Fruit fly (Drosophila melanogaster) whole organism, wandering third instar larva: ENCODE measurements around the gene CG11878.

Experiments used
- Abd-B ChIP-seq: fragments of >200 bp; optimal IDR thresholded peaks from 2 replicates; lab custom pipeline; 2017; ENCODE audit warnings: missing biosample characterization, missing genetic modification characterization
- CG32264 ChIP-seq: fragments of 200-800 bp; sonication (Bioruptor generic); optimal IDR thresholded peaks from 2 replicates; lab custom pipeline; 2016; ENCODE audit warnings: missing biosample characterization, missing genetic modification characterization
- CG9705 ChIP-seq: fragments of 200-800 bp; sonication (Bioruptor generic); optimal IDR thresholded peaks from 2 replicates; lab custom pipeline; 2018; ENCODE audit warnings: missing biosample characterization, mild to moderate bottlenecking, missing genetic modification characterization
- CrebA ChIP-seq: fragments of 200-800 bp; sonication (Bioruptor generic); optimal IDR thresholded peaks from 2 replicates; lab custom pipeline; 2016; ENCODE audit warnings: missing biosample characterization, mild to moderate bottlenecking, missing genetic modification characterization, borderline replicate concordance
- Dfd ChIP-seq: fragments of >200 bp; optimal IDR thresholded peaks from 2 replicates; lab custom pipeline; 2017; ENCODE audit warnings: missing biosample characterization, missing genetic modification characterization
- GATAd ChIP-seq: sonication (Bioruptor generic); optimal IDR thresholded peaks from 2 replicates; lab custom pipeline; 2016; ENCODE audit warnings: missing biosample characterization, missing genetic modification characterization
- HLH106 ChIP-seq: fragments of 200-800 bp; optimal IDR thresholded peaks from 3 replicates; lab custom pipeline; 2019; ENCODE audit warnings: missing biosample characterization, mild to moderate bottlenecking, missing genetic modification characterization, moderate library complexity
- Hnf4 ChIP-seq: fragments of 200-800 bp; sonication (Bioruptor generic); optimal IDR thresholded peaks from 2 replicates; lab custom pipeline; 2016; ENCODE audit warnings: missing biosample characterization, mild to moderate bottlenecking, missing genetic modification characterization
- Hr83 ChIP-seq: fragments of 200-300 bp; sonication (Bioruptor generic); optimal IDR thresholded peaks from 2 replicates; lab custom pipeline; 2016; ENCODE audit warnings: missing biosample characterization, mild to moderate bottlenecking, missing genetic modification characterization, moderate library complexity; ENCODE audit not compliant: poor library complexity, severe bottlenecking
- Jra ChIP-seq: sonication (Bioruptor generic); optimal IDR thresholded peaks from 2 replicates; lab custom pipeline; 2016; ENCODE audit warnings: missing biosample characterization, missing genetic modification characterization
- Mio ChIP-seq: sonication (Bioruptor generic); optimal IDR thresholded peaks from 2 replicates; lab custom pipeline; 2016; ENCODE audit warnings: missing biosample characterization, missing genetic modification characterization
- Myc ChIP-seq: fragments of >200 bp; optimal IDR thresholded peaks from 2 replicates; lab custom pipeline; 2017
- N ChIP-seq: fragments of >200 bp; optimal IDR thresholded peaks from 2 replicates; lab custom pipeline; 2018; ENCODE audit warnings: missing biosample characterization, missing external identifiers, missing genetic modification characterization
- OdsH ChIP-seq: fragments of 200-800 bp; sonication (Bioruptor generic); optimal IDR thresholded peaks from 2 replicates; lab custom pipeline; 2016; ENCODE audit warnings: missing biosample characterization, mild to moderate bottlenecking, missing genetic modification characterization
- Rel ChIP-seq, 2 experiments: fragments of 200-800 bp; sonication (Bioruptor generic) in 1 of 2; optimal IDR thresholded peaks; 2 replicates in 1 of 2; 3 replicates in 1 of 2; lab custom pipeline; 2016 to 2019; ENCODE audit warnings: mild to moderate bottlenecking in 2 of 2, missing biosample characterization in 2 of 2, missing genetic modification characterization in 2 of 2, moderate library complexity in 1 of 2
- Sp1 ChIP-seq: fragments of 200-800 bp; sonication (Bioruptor generic); optimal IDR thresholded peaks from 3 replicates; lab custom pipeline; 2019; ENCODE audit warnings: missing biosample characterization, mild to moderate bottlenecking, missing genetic modification characterization, moderate library complexity
- Vsx2 ChIP-seq: fragments of 200-300, 225-300 bp; sonication (Bioruptor generic); optimal IDR thresholded peaks from 2 replicates; lab custom pipeline; 2018; ENCODE audit warnings: missing biosample characterization, missing genetic modification characterization; ENCODE audit not compliant: partially characterized antibody
- br ChIP-seq: fragments of 200-800 bp; sonication (Bioruptor generic); optimal IDR thresholded peaks from 2 replicates; lab custom pipeline; 2016; ENCODE audit warnings: missing biosample characterization, missing genetic modification characterization
- brk ChIP-seq: fragments of 200-800 bp; sonication (Bioruptor generic); optimal IDR thresholded peaks from 2 replicates; lab custom pipeline; 2016; ENCODE audit warnings: missing biosample characterization, mild to moderate bottlenecking, missing genetic modification characterization
- dl ChIP-seq, 2 experiments: fragments of 175-275, 200-275 bp in 1 of 2; fragments of 200-275 bp in 1 of 2; sonication (Bioruptor generic); optimal IDR thresholded peaks; lab custom pipeline; 2018; ENCODE audit warnings: mild to moderate bottlenecking in 2 of 2, missing biosample characterization in 2 of 2, missing genetic modification characterization in 2 of 2, moderate library complexity in 2 of 2; ENCODE audit not compliant: partially characterized antibody in 2 of 2, insufficient read depth in 1 of 2
- dmrt93B ChIP-seq: fragments of 200-800 bp; sonication (Bioruptor generic); optimal IDR thresholded peaks from 2 replicates; lab custom pipeline; 2018; ENCODE audit warnings: missing biosample characterization, mild to moderate bottlenecking, missing genetic modification characterization
- dsf ChIP-seq: sonication (Bioruptor generic); optimal IDR thresholded peaks from 2 replicates; lab custom pipeline; 2016; ENCODE audit warnings: missing biosample characterization, missing genetic modification characterization, borderline replicate concordance
- ey ChIP-seq: fragments of 200-800 bp; sonication (Bioruptor generic); optimal IDR thresholded peaks from 2 replicates; lab custom pipeline; 2016; ENCODE audit warnings: missing biosample characterization, missing genetic modification characterization
- foxo ChIP-seq, 2 experiments: fragments of 200-800 bp; sonication (Bioruptor generic); optimal IDR thresholded peaks; 2 replicates in 1 of 2; 3 replicates in 1 of 2; lab custom pipeline; 2016 to 2017; ENCODE audit warnings: missing biosample characterization in 2 of 2, missing genetic modification characterization in 2 of 2
- fru ChIP-seq: fragments of 200-800 bp; sonication (Bioruptor generic); optimal IDR thresholded peaks from 3 replicates; lab custom pipeline; 2016; ENCODE audit warnings: missing biosample characterization, mild to moderate bottlenecking, missing genetic modification characterization
- h ChIP-seq: fragments of 200-800 bp; sonication (Bioruptor generic); optimal IDR thresholded peaks from 3 replicates; lab custom pipeline; 2016; ENCODE audit warnings: missing biosample characterization, mild to moderate bottlenecking, missing genetic modification characterization
- jim ChIP-seq: fragments of 175-275, 200-325 bp; sonication (Bioruptor generic); optimal IDR thresholded peaks from 2 replicates; lab custom pipeline; 2016; ENCODE audit warnings: missing biosample characterization, mild to moderate bottlenecking, missing genetic modification characterization
- lola ChIP-seq: fragments of >200 bp; optimal IDR thresholded peaks from 2 replicates; lab custom pipeline; 2017; ENCODE audit warnings: missing biosample characterization, missing genetic modification characterization
- pan ChIP-seq: fragments of >200 bp; optimal IDR thresholded peaks from 2 replicates; lab custom pipeline; 2017
- psq ChIP-seq: fragments of 200-800 bp; sonication (Bioruptor generic); optimal IDR thresholded peaks from 3 replicates; lab custom pipeline; 2017; ENCODE audit warnings: missing biosample characterization, mild to moderate bottlenecking, missing genetic modification characterization, moderate library complexity
- rgr ChIP-seq: fragments of 200-800 bp; sonication (Bioruptor generic); optimal IDR thresholded peaks from 3 replicates; lab custom pipeline; 2016; ENCODE audit warnings: missing biosample characterization, mild to moderate bottlenecking, missing genetic modification characterization
- sage ChIP-seq: fragments of 200-800 bp; sonication (Bioruptor generic); optimal IDR thresholded peaks from 2 replicates; lab custom pipeline; 2016; ENCODE audit warnings: missing biosample characterization, mild to moderate bottlenecking, missing genetic modification characterization
- tai ChIP-seq: sonication (Bioruptor generic); optimal IDR thresholded peaks from 2 replicates; lab custom pipeline; 2016; ENCODE audit warnings: missing biosample characterization, missing genetic modification characterization
- usp ChIP-seq: fragments of >200 bp; optimal IDR thresholded peaks from 2 replicates; lab custom pipeline; 2017; ENCODE audit warnings: missing biosample characterization, missing genetic modification characterization

CG11878 gene

dm6 chr3R:25279796-25280350, 6.2 kb downstream of the CG11878 start, which contains the start of gene CG10514 (continued):
- TF ChIP-seq CG9705 (GFP tag; lab: Kevin White, UChicago) (no peak), Hnf4 (GFP tag; lab: Kevin White, UChicago) (no peak), OdsH (peak; percentile 43), brk (no peak)
- TF ChIP-seq, all 38 proteins: peak for 9

- TF ChIP-seq rgr (GFP tag; lab: Kevin White, UChicago) (peak; percentile 36), Sp1 (peak; percentile 55), Hr83 (GFP tag; lab: Kevin White, UChicago) (peak; percentile 51), Abd-B (GFP tag; lab: Kevin White, UChicago) (no peak), dsf (GFP tag; lab: Kevin White, UChicago) (no peak), Mio (GFP tag; lab: Kevin White, UChicago) (no peak), br (GFP tag; lab: Kevin White, UChicago) (peak; percentile 57), fru (GFP tag; lab: Kevin White, UChicago) (peak; percentile 50), Myc (lab: Kevin White, UChicago) (no peak), Dfd (GFP tag; lab: Kevin White, UChicago) (no peak), OdsH (peak; percentile 47), Hnf4 (GFP tag; lab: Kevin White, UChicago) (peak; percentile 24), tai (no peak), psq (GFP tag; lab: Kevin White, UChicago) (no peak), usp (GFP tag; lab: Kevin White, UChicago) (no peak)
Measured at dm6 chr3R:25281165-25281564, 7.5 kb downstream of the CG11878 start, which contains the start of gene CG11892. TSS of gene CG11892 (plus strand) at chr3R:25281548.

dm6 chr3R:25283209-25283670, 9.6 kb downstream of the CG11878 start, which contains the start of gene CG31300:
TSS of gene CG31300 (plus strand) at chr3R:25283620.
- TF ChIP-seq CrebA (no peak), Vsx2 (GFP tag; lab: Kevin White, UChicago) (no peak), Hr83 (GFP tag; lab: Kevin White, UChicago) (no peak), N (GFP tag; lab: Kevin White, UChicago) (no peak), dsf (GFP tag; lab: Kevin White, UChicago) (no peak), psq (GFP tag; lab: Kevin White, UChicago) (no peak), OdsH (no peak), Myc (lab: Kevin White, UChicago) (no peak), HLH106 (tag; lab: Kevin White, UChicago) (no peak), Jra (GFP tag; lab: Kevin White, UChicago) (no peak), Rel (GFP tag; optimal IDR thresholded peaks at IDR 0.05; lab: Kevin White, UChicago) (no peak), Rel (tag; optimal IDR thresholded peaks at IDR 0.05; lab: Kevin White, UChicago) (no peak), Hnf4 (GFP tag; lab: Kevin White, UChicago) (no peak), brk (no peak), GATAd (no peak), dl (GFP tag; optimal IDR thresholded peaks at IDR 0.05; lab: Kevin White, UChicago; ENCODE audit: insufficient read depth in 1 of 2, partially characterized antibody in 2 of 2) (no peak), Sp1 (no peak)
- TF ChIP-seq, all 38 proteins: peak for 0

DNA sequence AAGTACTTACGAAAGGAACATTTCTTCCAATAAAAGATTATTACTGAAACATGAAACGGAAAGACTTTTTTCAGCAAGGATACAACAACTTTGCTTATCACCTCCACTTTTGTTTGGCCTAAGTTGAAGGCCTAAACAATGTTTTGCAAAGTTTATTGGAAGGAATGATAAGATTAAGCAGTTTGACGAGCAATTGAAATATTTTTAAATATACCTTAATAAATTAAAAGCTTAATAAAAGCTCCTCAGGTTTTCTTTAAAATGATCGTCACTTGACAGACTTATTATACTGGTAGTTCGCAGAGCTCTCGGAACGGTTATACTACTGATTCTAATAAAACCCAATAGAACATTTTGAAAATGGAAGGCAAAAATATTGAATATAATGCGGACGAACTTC, 11.5 kb downstream of the CG11878 start, which contains the start of gene CG31104:
Gene CG31104 (plus strand): TSS at position 301 of the 400 bp plus-strand sequence.
- no peak for TF ChIP-seq Mio (GFP tag; lab: Kevin White, UChicago)
- TF ChIP-seq CG9705 (GFP tag; lab: Kevin White, UChicago), result no peak
- no peak for TF ChIP-seq h (GFP tag; lab: Kevin White, UChicago)
- no peak for TF ChIP-seq Abd-B (GFP tag; lab: Kevin White, UChicago)
- no peak for TF ChIP-seq psq (GFP tag; lab: Kevin White, UChicago)
- TF ChIP-seq GATAd, result no peak
- no peak for TF ChIP-seq brk
- no peak for TF ChIP-seq CG32264 (GFP tag; lab: Kevin White, UChicago)
- TF ChIP-seq Dfd (GFP tag; lab: Kevin White, UChicago), result no peak
- TF ChIP-seq jim, result no peak
- no peak for TF ChIP-seq dmrt93B (GFP tag; lab: Kevin White, UChicago)
- no peak for TF ChIP-seq lola (GFP tag; lab: Kevin White, UChicago)
- no peak for TF ChIP-seq Vsx2 (GFP tag; lab: Kevin White, UChicago)
- TF ChIP-seq foxo (GFP tag; optimal IDR thresholded peaks at IDR 0.05; lab: Kevin White, UChicago), result no peak
- no peak for TF ChIP-seq ey (GFP tag; lab: Kevin White, UChicago)
- TF ChIP-seq sage (GFP tag; lab: Kevin White, UChicago), result no peak
- no peak for TF ChIP-seq pan
